Fruit fly (Drosophila melanogaster) whole organism, wandering third instar larva: ENCODE measurements around the gene CG4080.

Experiments used
- Rel ChIP-seq, 2 experiments: fragments of 200-800 bp; sonication (Bioruptor generic) in 1 of 2; optimal IDR thresholded peaks; 2 replicates in 1 of 2; 3 replicates in 1 of 2; lab custom pipeline; 2016 to 2019; ENCODE audit warnings: mild to moderate bottlenecking in 2 of 2, missing biosample characterization in 2 of 2, missing genetic modification characterization in 2 of 2, moderate library complexity in 1 of 2
- psq ChIP-seq: fragments of 200-800 bp; sonication (Bioruptor generic); optimal IDR thresholded peaks from 3 replicates; lab custom pipeline; 2017; ENCODE audit warnings: missing biosample characterization, mild to moderate bottlenecking, missing genetic modification characterization, moderate library complexity
- tai ChIP-seq: sonication (Bioruptor generic); optimal IDR thresholded peaks from 2 replicates; lab custom pipeline; 2016; ENCODE audit warnings: missing biosample characterization, missing genetic modification characterization

- TF ChIP-seq tai (no peak), psq (no peak), Rel (GFP tag; optimal IDR thresholded peaks at IDR 0.05; lab: Kevin White, UChicago) (no peak), Rel (tag; optimal IDR thresholded peaks at IDR 0.05; lab: Kevin White, UChicago) (no peak)
Measured at dm6 chr3L:9431848-9432623, 33.0 kb upstream of the CG4080 start.
